Worm (Caenorhabditis elegans): Measurements from ENCODE around the gene nhr-96.

Gene nhr-96

ce11 chrV:2201240-2201639 is 32.0 kb upstream of the nhr-96 start, which contains the start of gene cyp-32B1:
Gene cyp-32B1 (minus strand): TSS chrV:2201415.
- TF ChIP-seq tbx-37 (GFP tag; conservative IDR thresholded peaks at IDR 0.05) (no peak), tbx-11 (GFP tag; IDR thresholded peaks at IDR 0.05) (no peak), ama-1 (optimal IDR thresholded peaks at IDR 0.05) (no peak), aly-1 (tag; optimal IDR thresholded peaks at IDR 0.05) (no peak), hmbx-1 (tag; optimal IDR thresholded peaks at IDR 0.05) (no peak), ets-7 (tag; optimal IDR thresholded peaks at IDR 0.05) (no peak), flt-1 (GFP tag; IDR thresholded peaks at IDR 0.05) (no peak)

ce11 chrV:2204080-2204479 is 29.2 kb upstream of the nhr-96 start, which contains the start of gene cyp-33C12:
Gene cyp-33C12 (minus strand): TSS chrV:2204400.
- TF ChIP-seq sea-1 (GFP tag; conservative IDR thresholded peaks at IDR 0.05): no peak
- TF ChIP-seq tbx-37 (GFP tag; conservative IDR thresholded peaks at IDR 0.05): no peak

ce11 chrV:2206181-2206580 is 27.1 kb upstream of the nhr-96 start, which contains the start of gene srt-40:
Gene srt-40 (minus strand): TSS chrV:2206281.
- TF ChIP-seq ceh-36 (tag; optimal IDR thresholded peaks at IDR 0.05) (no peak), sea-1 (GFP tag; conservative IDR thresholded peaks at IDR 0.05) (no peak), hnd-1 (tag; optimal IDR thresholded peaks at IDR 0.05) (no peak), F13C5.2 (tag; optimal IDR thresholded peaks at IDR 0.05) (no peak), hmg-4 (GFP tag; optimal IDR thresholded peaks at IDR 0.05) (no peak), B0310.2 (tag; optimal IDR thresholded peaks at IDR 0.05) (no peak), aly-1 (tag; optimal IDR thresholded peaks at IDR 0.05) (no peak), hmbx-1 (tag; optimal IDR thresholded peaks at IDR 0.05) (no peak), ama-1 (optimal IDR thresholded peaks at IDR 0.05) (no peak), tbx-37 (GFP tag; conservative IDR thresholded peaks at IDR 0.05) (no peak), ceh-13 (GFP tag; optimal IDR thresholded peaks at IDR 0.05) (no peak), scrt-1 (GFP tag; IDR thresholded peaks at IDR 0.05) (no peak), tra-4 (tag; optimal IDR thresholded peaks at IDR 0.05) (no peak), tbx-11 (GFP tag; IDR thresholded peaks at IDR 0.05) (no peak), flt-1 (GFP tag; IDR thresholded peaks at IDR 0.05) (no peak), pes-1 (GFP tag; IDR thresholded peaks at IDR 0.05) (no peak)

- no peak for TF ChIP-seq F13C5.2 (tag; optimal IDR thresholded peaks at IDR 0.05)
- TF ChIP-seq sea-1 (GFP tag; conservative IDR thresholded peaks at IDR 0.05): no peak
- TF ChIP-seq ama-1 (optimal IDR thresholded peaks at IDR 0.05): no peak
- no peak for TF ChIP-seq tbx-11 (GFP tag; IDR thresholded peaks at IDR 0.05)
- TF ChIP-seq pes-1 (GFP tag; IDR thresholded peaks at IDR 0.05): no peak
- TF ChIP-seq hnd-1 (tag; optimal IDR thresholded peaks at IDR 0.05): no peak
- no peak for TF ChIP-seq hmbx-1 (tag; optimal IDR thresholded peaks at IDR 0.05)
- TF ChIP-seq tbx-37 (GFP tag; conservative IDR thresholded peaks at IDR 0.05): no peak
- no peak for TF ChIP-seq hmg-4 (GFP tag; optimal IDR thresholded peaks at IDR 0.05)
- no peak for TF ChIP-seq flt-1 (GFP tag; IDR thresholded peaks at IDR 0.05)
- TF ChIP-seq ets-7 (tag; optimal IDR thresholded peaks at IDR 0.05): no peak
- no peak for TF ChIP-seq scrt-1 (GFP tag; IDR thresholded peaks at IDR 0.05)
- no peak for TF ChIP-seq aly-1 (tag; optimal IDR thresholded peaks at IDR 0.05)
- no peak for TF ChIP-seq B0310.2 (tag; optimal IDR thresholded peaks at IDR 0.05)
- TF ChIP-seq tra-4 (tag; optimal IDR thresholded peaks at IDR 0.05): no peak
- no peak for TF ChIP-seq ceh-36 (tag; optimal IDR thresholded peaks at IDR 0.05)
- TF ChIP-seq ceh-13 (GFP tag; optimal IDR thresholded peaks at IDR 0.05): no peak
Observed at ce11 chrV:2206801-2207200, 26.5 kb upstream of the nhr-96 start, which contains the start of gene svh-11. Gene svh-11 (plus strand): TSS chrV:2207101.

ce11 chrV:2207527-2207926 is 25.8 kb upstream of the nhr-96 start:
- TF ChIP-seq tbx-37 (GFP tag; conservative IDR thresholded peaks at IDR 0.05) (no peak), aly-1 (tag; optimal IDR thresholded peaks at IDR 0.05) (no peak), hnd-1 (tag; optimal IDR thresholded peaks at IDR 0.05) (no peak), hmg-4 (GFP tag; optimal IDR thresholded peaks at IDR 0.05) (no peak), tbx-11 (GFP tag; IDR thresholded peaks at IDR 0.05) (no peak), B0310.2 (tag; optimal IDR thresholded peaks at IDR 0.05) (no peak)

ce11 chrV:2211936-2212335 is 21.3 kb upstream of the nhr-96 start, which contains the start of gene nhr-133:
Gene nhr-133 (minus strand): TSS chrV:2212118.
- TF ChIP-seq tra-4 (tag; optimal IDR thresholded peaks at IDR 0.05) (no peak), hmg-4 (GFP tag; optimal IDR thresholded peaks at IDR 0.05) (no peak), pes-1 (GFP tag; IDR thresholded peaks at IDR 0.05) (no peak), sea-1 (GFP tag; conservative IDR thresholded peaks at IDR 0.05) (no peak), ceh-13 (GFP tag; optimal IDR thresholded peaks at IDR 0.05) (no peak), ama-1 (optimal IDR thresholded peaks at IDR 0.05) (no peak), B0310.2 (tag; optimal IDR thresholded peaks at IDR 0.05) (no peak), F13C5.2 (tag; optimal IDR thresholded peaks at IDR 0.05) (no peak), ets-7 (tag; optimal IDR thresholded peaks at IDR 0.05) (no peak), flt-1 (GFP tag; IDR thresholded peaks at IDR 0.05) (no peak), scrt-1 (GFP tag; IDR thresholded peaks at IDR 0.05) (no peak), tbx-37 (GFP tag; conservative IDR thresholded peaks at IDR 0.05) (no peak), hnd-1 (tag; optimal IDR thresholded peaks at IDR 0.05) (no peak), tbx-11 (GFP tag; IDR thresholded peaks at IDR 0.05) (no peak), aly-1 (tag; optimal IDR thresholded peaks at IDR 0.05) (no peak), hmbx-1 (tag; optimal IDR thresholded peaks at IDR 0.05) (no peak)

ce11 chrV:2214428-2215038 is 18.7 kb upstream of the nhr-96 start, which contains the start of gene nhr-184:
Gene nhr-184 (minus strand): TSS chrV:2214478.
- no peak for TF ChIP-seq hnd-1 (tag; optimal IDR thresholded peaks at IDR 0.05)
- no peak for TF ChIP-seq tra-4 (tag; optimal IDR thresholded peaks at IDR 0.05)
- TF ChIP-seq ceh-36 (tag; optimal IDR thresholded peaks at IDR 0.05): no peak
- no peak for TF ChIP-seq ama-1 (optimal IDR thresholded peaks at IDR 0.05)
- TF ChIP-seq flt-1 (GFP tag; IDR thresholded peaks at IDR 0.05): no peak
- TF ChIP-seq tbx-11 (GFP tag; IDR thresholded peaks at IDR 0.05): no peak
- TF ChIP-seq aly-1 (tag; optimal IDR thresholded peaks at IDR 0.05): no peak

ce11 chrV:2215352-2215751 is 17.9 kb upstream of the nhr-96 start, which contains the start of gene nstp-8:
Gene nstp-8 (plus strand): TSS chrV:2215652.
- no peak for TF ChIP-seq hmg-4 (GFP tag; optimal IDR thresholded peaks at IDR 0.05)
- no peak for TF ChIP-seq aly-1 (tag; optimal IDR thresholded peaks at IDR 0.05)
- no peak for TF ChIP-seq ceh-36 (tag; optimal IDR thresholded peaks at IDR 0.05)
- TF ChIP-seq pes-1 (GFP tag; IDR thresholded peaks at IDR 0.05): no peak
- TF ChIP-seq B0310.2 (tag; optimal IDR thresholded peaks at IDR 0.05): no peak
- no peak for TF ChIP-seq F13C5.2 (tag; optimal IDR thresholded peaks at IDR 0.05)
- no peak for TF ChIP-seq sea-1 (GFP tag; conservative IDR thresholded peaks at IDR 0.05)
- no peak for TF ChIP-seq ama-1 (optimal IDR thresholded peaks at IDR 0.05)
- TF ChIP-seq ets-7 (tag; optimal IDR thresholded peaks at IDR 0.05): no peak
- TF ChIP-seq tbx-11 (GFP tag; IDR thresholded peaks at IDR 0.05): no peak
- TF ChIP-seq ceh-13 (GFP tag; optimal IDR thresholded peaks at IDR 0.05): no peak
- no peak for TF ChIP-seq hmbx-1 (tag; optimal IDR thresholded peaks at IDR 0.05)
- no peak for TF ChIP-seq hnd-1 (tag; optimal IDR thresholded peaks at IDR 0.05)
- no peak for TF ChIP-seq flt-1 (GFP tag; IDR thresholded peaks at IDR 0.05)
- TF ChIP-seq scrt-1 (GFP tag; IDR thresholded peaks at IDR 0.05): no peak
- TF ChIP-seq tbx-37 (GFP tag; conservative IDR thresholded peaks at IDR 0.05): no peak
- no peak for TF ChIP-seq tra-4 (tag; optimal IDR thresholded peaks at IDR 0.05)
